Worm (Caenorhabditis elegans) whole organism, late embryonic: ENCODE measurements around the gene dim-1.

Experiments used
- C38D4.7 ChIP-seq: fragments of 200-800 bp; sonication (Bioruptor generic); optimal IDR thresholded peaks from 2 replicates; lab custom pipeline; 2018; ENCODE audit warnings: mild to moderate bottlenecking, missing genetic modification characterization, moderate library complexity, missing compliant biosample characterization
- F13H6.1 ChIP-seq: sonication (generic microtip); optimal IDR thresholded peaks from 2 replicates; lab custom pipeline; 2016; ENCODE audit warnings: missing genetic modification characterization, missing compliant biosample characterization
- K09A11.1 ChIP-seq: sonication (generic microtip); optimal IDR thresholded peaks from 2 replicates; lab custom pipeline; 2017; ENCODE audit warnings: antibody characterized with exemption, mild to moderate bottlenecking, missing genetic modification characterization, missing compliant biosample characterization; ENCODE audit not compliant: insufficient read depth
- T23F11.4 ChIP-seq: fragments of 200-800 bp; sonication (Bioruptor generic); optimal IDR thresholded peaks from 2 replicates; lab custom pipeline; 2018; ENCODE audit warnings: mild to moderate bottlenecking, missing genetic modification characterization, missing compliant biosample characterization
- ahr-1 ChIP-seq: sonication (generic microtip); optimal IDR thresholded peaks from 2 replicates; lab custom pipeline; 2016; ENCODE audit warnings: missing genetic modification characterization, missing compliant biosample characterization
- ceh-14 ChIP-seq: sonication (generic microtip); optimal IDR thresholded peaks from 2 replicates; lab custom pipeline; 2016; ENCODE audit warnings: missing genotype, missing genetic modification characterization, missing compliant biosample characterization
- ceh-22 ChIP-seq: sonication (generic microtip); optimal IDR thresholded peaks from 2 replicates; lab custom pipeline; 2017; ENCODE audit warnings: missing biosample characterization, missing genetic modification characterization
- ceh-24 ChIP-seq: sonication (generic microtip); optimal IDR thresholded peaks from 2 replicates; lab custom pipeline; 2016; ENCODE audit warnings: mild to moderate bottlenecking, missing genetic modification characterization, missing compliant biosample characterization
- ceh-30 ChIP-seq: fragments of 150-350 bp; optimal IDR thresholded peaks from 2 replicates; lab custom pipeline; 2014; ENCODE audit warnings: missing biosample characterization, missing genetic modification characterization
- ceh-31 ChIP-seq: sonication (generic microtip); optimal IDR thresholded peaks from 2 replicates; lab custom pipeline; 2016; ENCODE audit warnings: missing genetic modification characterization, missing compliant biosample characterization
- ceh-45 ChIP-seq: fragments of 200-800 bp; sonication (Bioruptor generic); IDR thresholded peaks from 2 replicates; pipeline ENCODE4 v1.3.6; 2022; ENCODE audit warnings: missing genetic modification reagents, missing genetic modification characterization, missing compliant biosample characterization
- dve-1 ChIP-seq: sonication (generic microtip); optimal IDR thresholded peaks from 2 replicates; lab custom pipeline; 2017; ENCODE audit warnings: antibody characterized with exemption, mild to moderate bottlenecking, missing genetic modification characterization, missing compliant biosample characterization
- ets-4 ChIP-seq: sonication (generic microtip); optimal IDR thresholded peaks from 2 replicates; lab custom pipeline; 2016; ENCODE audit warnings: missing genetic modification characterization, missing compliant biosample characterization
- fkh-10 ChIP-seq: fragments of 150-350 bp; optimal IDR thresholded peaks from 2 replicates; lab custom pipeline; 2014; ENCODE audit warnings: missing biosample characterization, missing genetic modification reagents, missing genetic modification characterization
- fkh-6 ChIP-seq: sonication (generic microtip); optimal IDR thresholded peaks from 2 replicates; lab custom pipeline; 2016; ENCODE audit warnings: missing genetic modification characterization, missing compliant biosample characterization
- gmeb-2 ChIP-seq: sonication (generic microtip); optimal IDR thresholded peaks from 2 replicates; lab custom pipeline; 2016; ENCODE audit warnings: missing genetic modification characterization, inconsistent platforms, missing compliant biosample characterization
- hlh-13 ChIP-seq: fragments of 200-800 bp; sonication (Bioruptor generic); optimal IDR thresholded peaks from 2 replicates; lab custom pipeline; 2018; ENCODE audit warnings: mild to moderate bottlenecking, missing genetic modification characterization, missing compliant biosample characterization
- hlh-15 ChIP-seq: sonication (generic microtip); optimal IDR thresholded peaks from 2 replicates; lab custom pipeline; 2016; ENCODE audit warnings: missing genetic modification characterization, missing compliant biosample characterization
- hlh-30 ChIP-seq: sonication (generic microtip); optimal IDR thresholded peaks from 2 replicates; lab custom pipeline; 2017; ENCODE audit warnings: antibody characterized with exemption, missing genetic modification characterization, missing compliant biosample characterization; ENCODE audit not compliant: insufficient read depth
- hlh-6 ChIP-seq: sonication (generic microtip); optimal IDR thresholded peaks from 2 replicates; lab custom pipeline; 2016; ENCODE audit warnings: missing genotype, missing genetic modification characterization, missing compliant biosample characterization
- lin-11 ChIP-seq: fragments of 200-800 bp; sonication (Bioruptor generic); optimal IDR thresholded peaks from 2 replicates; lab custom pipeline; 2018; ENCODE audit warnings: mild to moderate bottlenecking, missing genetic modification characterization, missing compliant biosample characterization
- nhr-11 ChIP-seq: fragments of 150-350 bp; optimal IDR thresholded peaks from 2 replicates; lab custom pipeline; 2014; ENCODE audit warnings: missing biosample characterization, missing genetic modification characterization
- nhr-232 ChIP-seq: sonication (generic microtip); optimal IDR thresholded peaks from 2 replicates; lab custom pipeline; 2016; ENCODE audit warnings: missing genetic modification characterization, missing compliant biosample characterization
- odd-2 ChIP-seq: sonication (generic microtip); optimal IDR thresholded peaks from 2 replicates; lab custom pipeline; 2017; ENCODE audit warnings: antibody characterized with exemption, mild to moderate bottlenecking, missing genetic modification characterization, missing compliant biosample characterization
- pha-2 ChIP-seq: sonication (generic microtip); optimal IDR thresholded peaks from 2 replicates; lab custom pipeline; 2017; ENCODE audit warnings: mild to moderate bottlenecking, missing genetic modification characterization, missing compliant biosample characterization
- pha-4 ChIP-seq: fragments of 150-350 bp; optimal IDR thresholded peaks from 2 replicates; lab custom pipeline; 2018; ENCODE audit warnings: missing biosample characterization, missing genetic modification reagents, missing genetic modification characterization
- pqm-1 ChIP-seq: sonication (generic microtip); optimal IDR thresholded peaks from 2 replicates; lab custom pipeline; 2016; ENCODE audit warnings: missing genetic modification characterization, missing compliant biosample characterization
- ref-2 ChIP-seq: sonication (generic microtip); optimal IDR thresholded peaks from 2 replicates; lab custom pipeline; 2016; ENCODE audit warnings: missing genetic modification characterization, missing compliant biosample characterization
- rnt-1 ChIP-seq: sonication (generic microtip); optimal IDR thresholded peaks from 2 replicates; lab custom pipeline; 2016; ENCODE audit warnings: missing genetic modification characterization, missing compliant biosample characterization
- sdc-2 ChIP-seq: sonication (generic microtip); optimal IDR thresholded peaks from 2 replicates; lab custom pipeline; 2016; ENCODE audit warnings: missing genotype, missing genetic modification characterization, missing compliant biosample characterization
- sox-2 ChIP-seq: fragments of 200-800 bp; sonication (Bioruptor generic); IDR thresholded peaks from 2 replicates; pipeline ENCODE4 v1.3.6; 2022; ENCODE audit warnings: missing genetic modification reagents, missing genetic modification characterization, missing compliant biosample characterization
- syd-9 ChIP-seq: sonication (generic microtip); optimal IDR thresholded peaks from 2 replicates; lab custom pipeline; 2016; ENCODE audit warnings: mild to moderate bottlenecking, missing genetic modification characterization, moderate library complexity, missing compliant biosample characterization
- tbx-2 ChIP-seq: sonication (generic microtip); optimal IDR thresholded peaks from 2 replicates; lab custom pipeline; 2016; ENCODE audit warnings: missing genetic modification characterization, missing compliant biosample characterization
- tbx-7 ChIP-seq: sonication (generic microtip); optimal IDR thresholded peaks from 2 replicates; lab custom pipeline; 2016; ENCODE audit warnings: missing genotype, missing genetic modification characterization, missing compliant biosample characterization
- ttx-3 ChIP-seq: sonication (generic microtip); optimal IDR thresholded peaks from 2 replicates; lab custom pipeline; 2016; ENCODE audit warnings: missing genetic modification reagents, missing genetic modification characterization, missing compliant biosample characterization
- unc-42 ChIP-seq: sonication (generic microtip); optimal IDR thresholded peaks from 2 replicates; lab custom pipeline; 2016; ENCODE audit warnings: missing genotype, missing genetic modification characterization, missing compliant biosample characterization
- unc-55 ChIP-seq: sonication (generic microtip); optimal IDR thresholded peaks from 2 replicates; lab custom pipeline; 2017; ENCODE audit warnings: missing biosample characterization, missing genetic modification reagents, missing genetic modification characterization

Gene dim-1

DNA sequence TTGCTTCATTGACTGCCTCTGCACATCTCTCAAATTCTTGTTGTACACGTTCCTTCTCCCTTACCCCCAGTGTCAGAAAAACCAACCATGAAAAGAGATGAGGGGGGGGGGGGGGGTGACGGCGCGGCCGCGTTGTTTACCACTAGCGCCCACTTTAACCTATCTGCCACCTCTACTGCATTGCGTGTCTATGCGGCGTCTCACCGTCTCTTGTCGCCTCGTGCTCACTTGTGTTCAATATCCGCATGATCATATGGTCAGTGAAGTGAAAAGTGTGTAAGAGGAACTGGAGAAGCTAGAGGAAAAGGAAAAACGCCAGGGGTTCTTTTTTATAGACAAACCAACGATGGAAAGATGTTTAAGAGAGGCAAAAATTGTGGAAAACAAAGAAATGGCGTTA, 38.4 kb downstream of the dim-1 start (continued):
- TF ChIP-seq K09A11.1 (tag; lab: Kevin White, UChicago) (no peak), T23F11.4 (GFP tag; lab: Kevin White, UChicago) (peak; percentile 49), F13H6.1 (tag; lab: Kevin White, UChicago) (peak; percentile 62), odd-2 (tag; lab: Kevin White, UChicago) (no peak), sdc-2 (tag; lab: Kevin White, UChicago) (peak; percentile 37), ceh-45 (GFP tag; lab: Robert Waterston, UW) (no peak; the same call in 1 of the 2 replicates), pha-2 (tag; lab: Kevin White, UChicago) (no peak), tbx-7 (no peak), pha-4 (tag; lab: Kevin White, UChicago) (no peak), ceh-31 (tag; lab: Kevin White, UChicago) (peak; percentile 65), ceh-24 (tag; lab: Kevin White, UChicago) (no peak), tbx-2 (tag; lab: Kevin White, UChicago) (peak; percentile 66), nhr-232 (tag; lab: Kevin White, UChicago) (no peak), ceh-14 (tag; lab: Kevin White, UChicago) (peak; percentile 25), pqm-1 (no peak)
- TF ChIP-seq, all 69 proteins: peak for 15

DNA sequence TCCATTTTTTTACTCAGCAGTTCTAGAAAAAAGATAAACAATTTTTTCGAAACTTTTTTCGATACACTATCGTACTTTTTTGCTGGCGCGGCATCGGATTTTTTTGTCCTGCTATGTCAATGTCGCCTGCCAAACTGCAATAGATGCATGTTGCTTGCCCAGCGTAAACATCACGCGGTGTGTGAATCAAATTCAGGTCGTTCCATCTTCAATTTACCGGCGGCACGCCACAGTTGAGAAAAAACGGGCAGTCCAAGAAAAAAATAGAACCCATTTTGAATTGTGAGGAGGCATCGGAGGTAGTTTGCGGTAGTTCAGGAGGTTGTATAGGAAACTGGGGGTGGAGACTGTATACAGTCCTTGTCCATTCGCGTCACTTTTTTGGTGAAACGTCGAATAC, 39.6 kb downstream of the dim-1 start:
- no peak for TF ChIP-seq odd-2 (tag; lab: Kevin White, UChicago)
- no peak for TF ChIP-seq hlh-6 (tag; lab: Kevin White, UChicago)
- TF ChIP-seq pqm-1: no peak
- no peak for TF ChIP-seq gmeb-2 (tag; lab: Kevin White, UChicago)
- TF ChIP-seq hlh-15: no peak
- TF ChIP-seq F13H6.1 (tag; lab: Kevin White, UChicago): no peak
- no peak for TF ChIP-seq nhr-11
- TF ChIP-seq pha-4 (tag; lab: Kevin White, UChicago): no peak
- no peak for TF ChIP-seq lin-11 (tag; lab: Kevin White, UChicago)
- no peak for TF ChIP-seq fkh-6 (tag; lab: Kevin White, UChicago)
- TF ChIP-seq sox-2 (GFP tag; lab: Robert Waterston, UW): no peak
- TF ChIP-seq ceh-24 (tag; lab: Kevin White, UChicago): no peak
- TF ChIP-seq pha-2 (tag; lab: Kevin White, UChicago): no peak
- TF ChIP-seq C38D4.7 (GFP tag; lab: Kevin White, UChicago): no peak
- no peak for TF ChIP-seq rnt-1
- no peak for TF ChIP-seq hlh-13 (GFP tag; lab: Kevin White, UChicago)
- TF ChIP-seq nhr-232 (tag; lab: Kevin White, UChicago): no peak
- no peak for TF ChIP-seq ahr-1 (tag; lab: Kevin White, UChicago)
- TF ChIP-seq unc-42: no peak

DNA sequence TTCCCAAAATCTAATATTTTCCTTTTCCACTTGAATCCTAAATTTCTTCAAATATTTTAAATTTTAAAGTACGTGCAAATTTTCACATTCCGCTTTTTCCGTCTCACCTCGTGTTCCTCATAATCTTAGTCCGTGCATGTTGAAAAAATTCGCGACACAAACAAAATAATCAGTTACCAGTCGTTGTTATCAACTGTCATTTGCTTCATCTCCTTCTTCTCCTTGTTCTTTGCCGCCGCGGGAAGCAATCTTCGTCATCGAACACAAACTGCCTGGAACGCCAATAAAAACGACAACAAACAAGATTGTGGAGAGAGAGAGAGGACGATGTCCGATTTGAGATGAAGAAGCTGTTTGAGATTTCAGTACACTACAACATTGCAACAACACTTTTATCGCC, 40.3 kb downstream of the dim-1 start, which contains the start of gene C34D10.5:
TSS of gene C34D10.5 (plus strand) at position 269 of the 400 bp plus-strand sequence.
- TF ChIP-seq hlh-6 (tag; lab: Kevin White, UChicago): no peak
- no peak for TF ChIP-seq fkh-10 (GFP tag; lab: Kevin White, UChicago)
- no peak for TF ChIP-seq hlh-30 (tag; lab: Kevin White, UChicago)
- no peak for TF ChIP-seq pha-4 (tag; lab: Kevin White, UChicago)
- TF ChIP-seq unc-55 (GFP tag; lab: Kevin White, UChicago): no peak
- no peak for TF ChIP-seq K09A11.1 (tag; lab: Kevin White, UChicago)
- no peak for TF ChIP-seq ceh-22
- no peak for TF ChIP-seq ets-4 (tag; lab: Kevin White, UChicago)
- TF ChIP-seq ref-2: no peak
- TF ChIP-seq nhr-11: no peak
- no peak for TF ChIP-seq sox-2 (GFP tag; lab: Robert Waterston, UW)
- TF ChIP-seq syd-9 (tag; lab: Kevin White, UChicago): no peak
- TF ChIP-seq unc-42: no peak
- no peak for TF ChIP-seq F13H6.1 (tag; lab: Kevin White, UChicago)
- TF ChIP-seq dve-1 (tag; lab: Kevin White, UChicago): no peak
- no peak for TF ChIP-seq ttx-3 (tag; lab: Kevin White, UChicago)
- no peak for TF ChIP-seq ceh-30 (tag; lab: Kevin White, UChicago)
